Fruit fly (Drosophila melanogaster) whole organism, prepupa: Measurements from ENCODE around the gene CG6974.

Experiments used
- CG6792 ChIP-seq: fragments of 200-800 bp; sonication (Bioruptor generic); optimal IDR thresholded peaks from 3 replicates; lab custom pipeline; 2016; ENCODE audit warnings: missing biosample characterization, missing genetic modification characterization
- Met ChIP-seq: fragments of 200-800 bp; sonication (Bioruptor generic); optimal IDR thresholded peaks from 3 replicates; lab custom pipeline; 2016; ENCODE audit warnings: missing biosample characterization, missing genetic modification characterization

DNA sequence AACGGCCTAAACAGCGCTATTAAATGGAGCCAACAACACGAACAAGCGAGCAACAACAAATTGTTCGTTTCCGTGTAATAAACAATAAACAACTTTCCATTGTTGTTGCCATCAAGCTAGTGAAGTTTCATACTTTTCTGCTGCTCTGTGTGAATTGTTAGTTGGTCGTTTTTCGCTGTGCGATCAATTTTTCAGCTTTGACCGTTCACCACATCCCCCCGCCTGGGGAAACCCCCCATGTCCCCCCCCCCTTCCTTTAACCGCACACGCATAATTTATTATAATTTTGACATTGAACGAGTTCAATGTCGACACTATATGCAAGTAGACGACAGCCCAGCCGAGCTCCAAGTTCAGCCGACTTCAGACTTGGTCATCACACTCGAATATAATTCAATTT is 8.0 kb upstream of the CG6974 start:
- TF ChIP-seq CG6792 (GFP tag; lab: Kevin White, UChicago) (no peak), Met (no peak)
